Fruit fly (Drosophila melanogaster): Measurements from ENCODE around the gene St2.

dm6 chr3R:9222355-9222754 is 29.3 kb upstream of the St2 start:
- TF ChIP-seq CTCF (optimal IDR thresholded peaks at IDR 0.05) (no peak), CG8478 (optimal IDR thresholded peaks at IDR 0.05) (no peak)
